Worm (Caenorhabditis elegans) whole organism, L1 larva: ENCODE measurements around the gene ZK938.3.

ENCODE experiments used
- C04F5.9 ChIP-seq: sonication (generic microtip); optimal IDR thresholded peaks from 2 replicates; lab custom pipeline; 2016; ENCODE audit warnings: missing genetic modification characterization, missing compliant biosample characterization
- C34B4.2 ChIP-seq: sonication (generic microtip); optimal IDR thresholded peaks from 2 replicates; lab custom pipeline; 2017; ENCODE audit warnings: mild to moderate bottlenecking, missing genetic modification characterization, missing compliant biosample characterization
- Y116A8C.19 ChIP-seq: sonication (generic microtip); optimal IDR thresholded peaks from 2 replicates; lab custom pipeline; 2016; ENCODE audit warnings: missing compliant biosample characterization, missing genetic modification characterization, borderline replicate concordance
- aly-2 ChIP-seq: fragments of 150-350 bp; optimal IDR thresholded peaks from 2 replicates; lab custom pipeline; 2014; ENCODE audit warnings: missing biosample characterization, missing genetic modification characterization
- ama-1 ChIP-seq: fragments of 150-350 bp; optimal IDR thresholded peaks from 2 replicates; lab custom pipeline; 2014
- ceh-8 ChIP-seq: fragments of 200-800 bp; sonication (Bioruptor generic); optimal IDR thresholded peaks from 2 replicates; lab custom pipeline; 2018; ENCODE audit warnings: mild to moderate bottlenecking, missing genetic modification characterization, moderate library complexity, missing compliant biosample characterization
- ceh-90 ChIP-seq: sonication (generic microtip); optimal IDR thresholded peaks from 2 replicates; lab custom pipeline; 2016; ENCODE audit warnings: missing genetic modification characterization, missing compliant biosample characterization
- dsc-1 ChIP-seq: sonication (generic microtip); optimal IDR thresholded peaks from 2 replicates; lab custom pipeline; 2016; ENCODE audit warnings: mild to moderate bottlenecking, missing genetic modification characterization, missing compliant biosample characterization
- egl-13 ChIP-seq: sonication (generic microtip); optimal IDR thresholded peaks from 2 replicates; lab custom pipeline; 2016; ENCODE audit warnings: missing genotype, missing genetic modification reagents, missing genetic modification characterization, missing compliant biosample characterization
- elt-2 ChIP-seq: sonication (generic microtip); optimal IDR thresholded peaks from 2 replicates; lab custom pipeline; 2016; ENCODE audit warnings: missing genetic modification characterization, mild to moderate bottlenecking, inconsistent platforms, missing compliant biosample characterization, missing genetic modification reagents
- fos-1 ChIP-seq: fragments of 150-350 bp; optimal IDR thresholded peaks from 2 replicates; lab custom pipeline; 2014; ENCODE audit warnings: missing biosample characterization, missing genetic modification characterization
- hlh-17 ChIP-seq: fragments of 200-800 bp; sonication (Bioruptor generic); optimal IDR thresholded peaks from 2 replicates; lab custom pipeline; 2018; ENCODE audit warnings: missing genetic modification characterization, mild to moderate bottlenecking, missing compliant biosample characterization, moderate library complexity, borderline replicate concordance
- jun-1 ChIP-seq: fragments of 150-350 bp; optimal IDR thresholded peaks from 2 replicates; lab custom pipeline; 2014; ENCODE audit warnings: missing biosample characterization, missing genetic modification reagents, missing genetic modification characterization
- lin-13 ChIP-seq: fragments of 150-350 bp; optimal IDR thresholded peaks from 2 replicates; lab custom pipeline; 2014; ENCODE audit warnings: missing biosample characterization, missing genetic modification reagents, missing genetic modification characterization
- lin-15B ChIP-seq: fragments of 150-350 bp; sonication (generic microtip); optimal IDR thresholded peaks from 3 replicates; lab custom pipeline; 2014; ENCODE audit warnings: missing biosample characterization, missing genetic modification characterization
- lin-35 ChIP-seq, 2 experiments: fragments of 150-350 bp; optimal IDR thresholded peaks; 2 replicates each; lab custom pipeline; 2014; ENCODE audit warnings: missing biosample characterization in 2 of 2, missing genetic modification characterization in 2 of 2, missing genetic modification reagents in 2 of 2
- lir-3 ChIP-seq: sonication (generic microtip); optimal IDR thresholded peaks from 2 replicates; lab custom pipeline; 2016; ENCODE audit warnings: mild to moderate bottlenecking, missing genetic modification characterization, moderate library complexity, missing compliant biosample characterization; ENCODE audit not compliant: poor library complexity
- mdl-1 ChIP-seq, 2 experiments: fragments of 150-350 bp; optimal IDR thresholded peaks; 2 replicates each; lab custom pipeline; 2014 to 2017; ENCODE audit warnings: missing biosample characterization in 2 of 2, missing genetic modification characterization in 2 of 2, inconsistent platforms in 1 of 2
- mef-2 ChIP-seq: fragments of 150-350 bp; optimal IDR thresholded peaks from 2 replicates; lab custom pipeline; 2014; ENCODE audit warnings: missing biosample characterization, missing genetic modification characterization
- mep-1 ChIP-seq: fragments of 150-350 bp; optimal IDR thresholded peaks from 2 replicates; lab custom pipeline; 2014; ENCODE audit warnings: missing biosample characterization, missing genetic modification characterization
- nhr-12 ChIP-seq: sonication (generic microtip); optimal IDR thresholded peaks from 2 replicates; lab custom pipeline; 2017; ENCODE audit warnings: missing biosample characterization, missing genetic modification characterization
- nhr-20 ChIP-seq: sonication (generic microtip); optimal IDR thresholded peaks from 2 replicates; lab custom pipeline; 2016; ENCODE audit warnings: mild to moderate bottlenecking, missing genetic modification characterization, missing compliant biosample characterization
- nhr-237 ChIP-seq: fragments of 150-350 bp; optimal IDR thresholded peaks from 2 replicates; lab custom pipeline; 2014; ENCODE audit warnings: missing biosample characterization, missing genetic modification characterization
- nhr-47 ChIP-seq: sonication (generic microtip); optimal IDR thresholded peaks from 2 replicates; lab custom pipeline; 2016; ENCODE audit warnings: mild to moderate bottlenecking, missing genetic modification characterization, moderate library complexity, missing compliant biosample characterization
- nhr-76 ChIP-seq: sonication (generic microtip); optimal IDR thresholded peaks from 2 replicates; lab custom pipeline; 2017; ENCODE audit warnings: missing biosample characterization, missing genetic modification characterization
- nhr-84 ChIP-seq: sonication (generic microtip); optimal IDR thresholded peaks from 2 replicates; lab custom pipeline; 2017; ENCODE audit warnings: missing biosample characterization, missing genetic modification characterization
- nhr-90 ChIP-seq: sonication (generic microtip); optimal IDR thresholded peaks from 2 replicates; lab custom pipeline; 2016; ENCODE audit warnings: mild to moderate bottlenecking, missing genetic modification characterization, missing compliant biosample characterization; ENCODE audit not compliant: poor library complexity
- pax-3 ChIP-seq: fragments of 200-800 bp; sonication (Bioruptor generic); optimal IDR thresholded peaks from 2 replicates; lab custom pipeline; 2018; ENCODE audit warnings: mild to moderate bottlenecking, missing genetic modification characterization, moderate library complexity, missing compliant biosample characterization
- pqm-1 ChIP-seq: sonication (generic microtip); optimal IDR thresholded peaks from 3 replicates; lab custom pipeline; 2017; ENCODE audit warnings: missing biosample characterization, missing genetic modification characterization
- rnt-1 ChIP-seq: sonication (generic microtip); optimal IDR thresholded peaks from 2 replicates; lab custom pipeline; 2016; ENCODE audit warnings: mild to moderate bottlenecking, missing genetic modification characterization, moderate library complexity, missing compliant biosample characterization
- skn-1 ChIP-seq: fragments of 150-350 bp; optimal IDR thresholded peaks from 2 replicates; lab custom pipeline; 2014; ENCODE audit warnings: missing biosample characterization, missing genetic modification characterization
- snpc-4 ChIP-seq: fragments of 150-350 bp; optimal IDR thresholded peaks from 2 replicates; lab custom pipeline; 2014; ENCODE audit warnings: missing biosample characterization, missing genetic modification characterization
- snu-23 ChIP-seq: sonication (generic microtip); optimal IDR thresholded peaks from 2 replicates; lab custom pipeline; 2016; ENCODE audit warnings: missing genetic modification characterization, missing compliant biosample characterization
- sox-4 ChIP-seq: sonication (generic microtip); optimal IDR thresholded peaks from 2 replicates; lab custom pipeline; 2016; ENCODE audit warnings: missing genetic modification characterization, missing compliant biosample characterization
- sptf-1 ChIP-seq: fragments of 150-350 bp; optimal IDR thresholded peaks from 2 replicates; lab custom pipeline; 2014; ENCODE audit warnings: missing biosample characterization, missing genetic modification characterization
- sup-37 ChIP-seq: fragments of 200-800 bp; sonication (Bioruptor generic); optimal IDR thresholded peaks from 2 replicates; lab custom pipeline; 2018; ENCODE audit warnings: mild to moderate bottlenecking, missing genetic modification characterization, missing compliant biosample characterization
- tbx-2 ChIP-seq: sonication (generic microtip); optimal IDR thresholded peaks from 2 replicates; lab custom pipeline; 2016; ENCODE audit warnings: missing genetic modification characterization, missing compliant biosample characterization
- unc-98 ChIP-seq: fragments of 200-800 bp; sonication (Bioruptor generic); IDR thresholded peaks from 2 replicates; pipeline ENCODE4 v1.3.6; 2022; ENCODE audit warnings: missing genetic modification characterization, missing compliant biosample characterization
- xbp-1 ChIP-seq: sonication (generic microtip); optimal IDR thresholded peaks from 2 replicates; lab custom pipeline; 2016; ENCODE audit warnings: missing genetic modification characterization, missing compliant biosample characterization
- ztf-4 ChIP-seq: fragments of 150-350 bp; optimal IDR thresholded peaks from 2 replicates; lab custom pipeline; 2014; ENCODE audit warnings: missing biosample characterization, missing genetic modification characterization

ZK938.3 gene

ce11 chrII:9850945-9851344 lies 17.2 kb upstream of the ZK938.3 start, which contains the start of gene ZK938.10:
Gene ZK938.10, minus strand, starts transcription at chrII:9851045.
- TF ChIP-seq lir-3 (tag; lab: Kevin White, UChicago) = no peak
- no peak for TF ChIP-seq mef-2
- no peak for TF ChIP-seq lin-35 (GFP tag; optimal IDR thresholded peaks at IDR 0.05; lab: Kevin White, UChicago)
- TF ChIP-seq nhr-90 (tag; lab: Kevin White, UChicago) = no peak
- TF ChIP-seq egl-13 (tag; lab: Kevin White, UChicago) = no peak
- no peak for TF ChIP-seq rnt-1 (tag; lab: Kevin White, UChicago)
- TF ChIP-seq hlh-17 (GFP tag; lab: Kevin White, UChicago) = no peak
- no peak for TF ChIP-seq dsc-1
- no peak for TF ChIP-seq ama-1
- no peak for TF ChIP-seq nhr-12 (tag; lab: Kevin White, UChicago)
- no peak for TF ChIP-seq sox-4 (tag; lab: Kevin White, UChicago)
- TF ChIP-seq ztf-4 = no peak
- no peak for TF ChIP-seq aly-2 (tag; lab: Kevin White, UChicago)
- TF ChIP-seq nhr-76 (tag; lab: Kevin White, UChicago) = no peak
- TF ChIP-seq xbp-1 (tag; lab: Kevin White, UChicago) = no peak
- TF ChIP-seq, all 84 proteins: peak for 0

ce11 chrII:9849497-9849896 lies 15.7 kb upstream of the ZK938.3 start, which contains the start of gene old-2:
Gene old-2, minus strand, starts transcription at chrII:9849597.
- no peak for TF ChIP-seq unc-98 (GFP tag; lab: Robert Waterston, UW)
- no peak for TF ChIP-seq sup-37 (GFP tag; lab: Kevin White, UChicago)
- no peak for TF ChIP-seq snpc-4 (tag; lab: Kevin White, UChicago)
- TF ChIP-seq sptf-1 (tag; lab: Kevin White, UChicago) = no peak
- TF ChIP-seq skn-1 (tag; lab: Kevin White, UChicago) = no peak
- TF ChIP-seq pax-3 (tag; lab: Kevin White, UChicago) = no peak
- TF ChIP-seq ceh-8 (GFP tag; lab: Kevin White, UChicago) = no peak
- TF ChIP-seq ceh-90 (tag; lab: Kevin White, UChicago) = no peak
- no peak for TF ChIP-seq elt-2 (tag; lab: Kevin White, UChicago)
- TF ChIP-seq mep-1 = no peak
- TF ChIP-seq jun-1 (tag; lab: Kevin White, UChicago) = no peak
- no peak for TF ChIP-seq tbx-2 (tag; lab: Kevin White, UChicago)
- TF ChIP-seq pqm-1 (tag; lab: Kevin White, UChicago) = no peak
- TF ChIP-seq nhr-237 (tag; lab: Kevin White, UChicago) = no peak
- no peak for TF ChIP-seq Y116A8C.19 (tag; lab: Kevin White, UChicago)
- no peak for TF ChIP-seq lin-13
- TF ChIP-seq nhr-47 (tag; lab: Kevin White, UChicago) = no peak
- no peak for TF ChIP-seq lir-3 (tag; lab: Kevin White, UChicago)

DNA sequence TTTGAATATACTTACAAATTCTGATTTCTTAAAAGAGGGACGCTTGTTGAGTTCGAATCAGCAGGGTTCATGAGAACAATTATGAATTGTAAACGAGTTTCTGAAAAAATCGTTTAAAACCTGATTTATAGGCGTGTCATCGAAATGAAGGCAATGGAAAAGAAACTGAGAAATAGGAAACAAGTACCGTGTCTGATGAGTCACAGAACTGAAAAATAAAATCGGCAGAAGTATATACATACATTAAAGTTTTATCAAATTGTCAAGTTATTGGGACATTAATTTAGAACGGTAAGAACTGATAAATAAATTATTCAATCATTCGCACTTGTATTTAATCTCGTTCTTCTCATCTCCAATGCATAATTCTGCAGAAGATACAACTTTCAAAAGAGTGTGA lies 11.5 kb upstream of the ZK938.3 start, which contains the start of gene chil-9:
TSS of gene chil-9 (minus strand) at position 101 of the 400 bp plus-strand sequence.
- no peak for TF ChIP-seq snu-23 (GFP tag; lab: Kevin White, UChicago)
- TF ChIP-seq mep-1 = no peak
- TF ChIP-seq C04F5.9 = no peak
- TF ChIP-seq lin-13 = no peak
- TF ChIP-seq nhr-20 (tag; lab: Kevin White, UChicago) = no peak
- TF ChIP-seq lin-15B (tag; lab: Kevin White, UChicago) = no peak
- TF ChIP-seq dsc-1 = no peak
- TF ChIP-seq nhr-84 (tag; lab: Kevin White, UChicago) = no peak
- TF ChIP-seq mef-2 = no peak
- TF ChIP-seq C34B4.2 (tag; lab: Kevin White, UChicago) = no peak
- no peak for TF ChIP-seq fos-1 (tag; lab: Kevin White, UChicago)
- TF ChIP-seq mdl-1 (tag; optimal IDR thresholded peaks at IDR 0.05; lab: Kevin White, UChicago) = no peak
- no peak for TF ChIP-seq sptf-1 (tag; lab: Kevin White, UChicago)
- TF ChIP-seq unc-98 (GFP tag; lab: Robert Waterston, UW) = no peak
